Worm (Caenorhabditis elegans) whole organism, L4/young adult: Measurements from ENCODE around the gene srm-6.

ENCODE experiments used
- W03F9.2 ChIP-seq: fragments of 150-350 bp; optimal IDR thresholded peaks from 2 replicates; lab custom pipeline; 2014; ENCODE audit warnings: missing biosample characterization, missing genetic modification characterization
- dao-5 ChIP-seq: sonication (generic microtip); optimal IDR thresholded peaks from 2 replicates; lab custom pipeline; 2016; ENCODE audit warnings: missing genotype, missing genetic modification characterization, moderate library complexity, missing compliant biosample characterization
- him-1 ChIP-seq: sonication (generic microtip); optimal IDR thresholded peaks from 2 replicates; lab custom pipeline; 2016; ENCODE audit warnings: missing genotype, missing genetic modification reagents, missing genetic modification characterization, missing compliant biosample characterization

ce11 chrV:14314236-14314635 lies 22.5 kb upstream of the srm-6 start, which contains the start of gene F47B8.1:
- TF ChIP-seq W03F9.2 (tag; lab: Kevin White, UChicago) (no peak), him-1 (no peak), dao-5 (no peak)
